1 fruit fly cellular context compared by ENCODE assay signal in the genomic region with DNA sequence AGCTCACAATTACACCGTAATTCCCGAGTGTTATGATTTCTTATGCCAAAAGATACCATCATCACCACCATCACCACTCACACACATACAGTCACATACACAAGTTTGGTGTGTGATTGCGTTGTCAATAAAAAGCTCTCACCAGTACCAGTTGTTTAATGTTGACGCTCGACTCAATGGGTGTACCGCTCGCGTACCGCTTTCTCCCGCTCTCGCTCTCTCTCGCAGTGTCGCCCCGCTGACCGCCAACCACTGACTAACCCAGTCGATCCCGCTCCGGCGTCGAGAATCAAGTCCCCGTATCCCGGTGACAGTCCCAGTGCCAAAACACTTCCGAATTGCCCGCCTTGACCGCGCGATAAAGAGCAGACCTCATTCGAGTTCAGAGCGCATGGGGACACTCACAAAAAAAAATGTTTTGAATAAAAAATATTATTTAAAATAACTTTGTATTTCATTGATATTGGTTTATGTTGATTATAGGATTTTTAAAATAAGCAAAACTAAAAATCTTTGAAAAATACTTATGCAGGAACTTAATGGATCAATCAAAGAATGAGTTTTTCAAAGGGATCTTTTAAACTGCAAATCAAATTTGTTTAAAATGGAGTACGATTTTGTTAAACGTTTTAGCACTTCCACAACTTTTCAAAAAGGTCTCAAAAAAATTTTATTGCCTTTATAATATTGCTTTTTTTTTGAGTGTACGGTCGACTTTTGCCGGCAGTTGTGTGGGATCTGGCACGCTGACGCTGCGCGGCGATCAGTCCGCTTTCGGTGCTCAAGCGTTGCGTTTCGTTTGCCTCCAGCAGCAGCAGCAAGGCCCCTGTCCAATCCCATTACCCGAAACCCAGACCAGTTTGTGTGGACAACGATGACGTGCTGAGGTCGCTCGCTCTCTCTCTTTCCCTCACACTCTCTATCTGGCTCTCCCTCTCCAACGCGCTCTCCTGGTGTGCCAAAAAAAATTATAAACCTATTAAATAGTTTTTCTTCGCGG.
TF ChIP-seq lines count a peak whose summit lies in the region.

Gene Dic1, plus strand, starts transcription at position 764 of the 1,000 bp plus-strand sequence.

TF ChIP-seq in whole organism, embryonic, 481 proteins besides CTCF, POLR2A, EP300 and RAD21 (continued from another document):
- TF ChIP-seq bowl (GFP tag; IDR thresholded peaks at IDR 0.05; lab: Robert Waterston, UW) (peak; percentile 48; the same call in 1 of the 2 replicates), CG13424 (tag; optimal IDR thresholded peaks at IDR 0.05; lab: Kevin White, UChicago) (peak; percentile 98), Lpt (GFP tag; optimal IDR thresholded peaks at IDR 0.05; lab: Kevin White, UChicago) (no peak), Bteb2 (GFP tag; optimal IDR thresholded peaks at IDR 0.05; lab: Kevin White, UChicago) (peak; percentile 93), luna (GFP tag; optimal IDR thresholded peaks at IDR 0.05; lab: Kevin White, UChicago) (peak; percentile 83), fd3F (GFP tag; optimal IDR thresholded peaks at IDR 0.05; lab: Kevin White, UChicago) (peak; percentile 94), CG10565 (GFP tag; optimal IDR thresholded peaks at IDR 0.05; lab: Kevin White, UChicago) (peak; percentile 85), Usf (GFP tag; optimal IDR thresholded peaks at IDR 0.05; lab: Kevin White, UChicago) (peak; percentile 96), tio (GFP tag; optimal IDR thresholded peaks at IDR 0.05; lab: Kevin White, UChicago) (peak; percentile 98), lilli (GFP tag; optimal IDR thresholded peaks at IDR 0.05; lab: Kevin White, UChicago) (peak; percentile 97), CG13287 (GFP tag; IDR thresholded peaks at IDR 0.05; lab: Robert Waterston, UW; ENCODE audit: partially characterized antibody) (peak; percentile 52; the same call in 1 of the 2 replicates), chm (GFP tag; IDR thresholded peaks at IDR 0.05; lab: Robert Waterston, UW) (peak; percentile 74; the same call in 1 of the 2 replicates), tap (tag; optimal IDR thresholded peaks at IDR 0.05; lab: Kevin White, UChicago) (peak; percentile 91), tna (GFP tag; IDR thresholded peaks at IDR 0.05; lab: Robert Waterston, UW; ENCODE audit: partially characterized antibody) (peak; percentile 52; the same call in 1 of the 2 replicates), CG4360 (GFP tag; IDR thresholded peaks at IDR 0.05; lab: Robert Waterston, UW) (peak; percentile 50), CG18262 (tag; optimal IDR thresholded peaks at IDR 0.05; lab: Kevin White, UChicago) (peak; percentile 98), croc (GFP tag; conservative IDR thresholded peaks at IDR 0.05; lab: Robert Waterston, UW) (peak; percentile 79), CG43689 (GFP tag; IDR thresholded peaks at IDR 0.05; lab: Robert Waterston, UW) (peak; percentile 70; the same call in 1 of the 2 replicates), B-H2 (GFP tag; optimal IDR thresholded peaks at IDR 0.05; lab: Kevin White, UChicago) (peak; percentile 90), Fer3 (tag; optimal IDR thresholded peaks at IDR 0.05; lab: Kevin White, UChicago) (peak; percentile 97), dan (GFP tag; IDR thresholded peaks at IDR 0.05; lab: Robert Waterston, UW) (no peak), Rx (GFP tag; IDR thresholded peaks at IDR 0.05; lab: Robert Waterston, UW) (peak; percentile 73), Hmx (GFP tag; optimal IDR thresholded peaks at IDR 0.05; lab: Kevin White, UChicago) (peak; percentile 88), CG6791 (GFP tag; IDR thresholded peaks at IDR 0.05; lab: Robert Waterston, UW; ENCODE audit: partially characterized antibody) (no peak), CG7928 (GFP tag; optimal IDR thresholded peaks at IDR 0.05; lab: Kevin White, UChicago) (peak; percentile 80), nom (GFP tag; optimal IDR thresholded peaks at IDR 0.05; lab: Kevin White, UChicago) (peak; percentile 87), Ada2b (GFP tag; IDR thresholded peaks at IDR 0.05; lab: Robert Waterston, UW) (peak; percentile 86), jumu (GFP tag; optimal IDR thresholded peaks at IDR 0.05; lab: Kevin White, UChicago) (peak; percentile 83), stwl (tag; optimal IDR thresholded peaks at IDR 0.05; lab: Kevin White, UChicago) (peak; percentile 37), CHES-1-like (GFP tag; optimal IDR thresholded peaks at IDR 0.05; lab: Kevin White, UChicago) (peak; percentile 87), CG6854 (GFP tag; optimal IDR thresholded peaks at IDR 0.05; lab: Kevin White, UChicago) (peak; percentile 98), CG4328 (GFP tag; optimal IDR thresholded peaks at IDR 0.05; lab: Kevin White, UChicago) (peak; percentile 96), CG3838 (GFP tag; optimal IDR thresholded peaks at IDR 0.05; lab: Kevin White, UChicago) (peak; percentile 71), Dek (tag; optimal IDR thresholded peaks at IDR 0.05; lab: Kevin White, UChicago) (peak; percentile 96), CG32532 (GFP tag; IDR thresholded peaks at IDR 0.05; lab: Robert Waterston, UW) (peak; percentile 93), CG4282 (GFP tag; optimal IDR thresholded peaks at IDR 0.05; lab: Kevin White, UChicago) (peak; percentile 71), CG10366 (GFP tag; IDR thresholded peaks at IDR 0.05; lab: Robert Waterston, UW) (peak; percentile 89), Aef1 (GFP tag; IDR thresholded peaks at IDR 0.05; lab: Robert Waterston, UW) (peak; percentile 93), Deaf1 (tag; optimal IDR thresholded peaks at IDR 0.05; lab: Kevin White, UChicago) (peak; percentile 85), fru (optimal IDR thresholded peaks at IDR 0.05; lab: Kevin White, UChicago) (no peak), Gug (GFP tag; IDR thresholded peaks at IDR 0.05; lab: Robert Waterston, UW) (peak; percentile 74; the same call in 3 of the 4 replicates), CG14014 (GFP tag; IDR thresholded peaks at IDR 0.05; lab: Robert Waterston, UW) (peak; percentile 87), insv (GFP tag; optimal IDR thresholded peaks at IDR 0.05; lab: Kevin White, UChicago) (peak; percentile 45 to 76), klu (GFP tag; IDR thresholded peaks at IDR 0.05; lab: Robert Waterston, UW) (peak; percentile 92)
TF ChIP-seq in whole organism, embryonic: peak in this region for 436.
